Worm (Caenorhabditis elegans): Measurements from ENCODE around the gene twk-26.

Gene twk-26

ce11 chrX:3099832-3100231 lies 45.2 kb upstream of the twk-26 start, which contains the start of gene sec-3 (continued):
- TF ChIP-seq ceh-28 (tag; optimal IDR thresholded peaks at IDR 0.05): peak; percentile 66
- peak; percentile 92 for TF ChIP-seq nhr-23 (tag; optimal IDR thresholded peaks at IDR 0.05)
- no peak for TF ChIP-seq elt-3 (tag; optimal IDR thresholded peaks at IDR 0.05)
- peak; percentile 81 for TF ChIP-seq elt-2 (tag; optimal IDR thresholded peaks at IDR 0.05)
- TF ChIP-seq ztf-4 (tag; optimal IDR thresholded peaks at IDR 0.05): peak; percentile 70
- TF ChIP-seq zag-1 (tag; optimal IDR thresholded peaks at IDR 0.05): no peak
- TF ChIP-seq hmg-11 (tag; optimal IDR thresholded peaks at IDR 0.05): peak; percentile 89
- TF ChIP-seq ceh-82 (tag; optimal IDR thresholded peaks at IDR 0.05): peak; percentile 39
- TF ChIP-seq lin-39 (tag; optimal IDR thresholded peaks at IDR 0.05): peak; percentile 83
- peak; percentile 88 for TF ChIP-seq snpc-4 (tag; optimal IDR thresholded peaks at IDR 0.05)

ce11 chrX:3094304-3094703 lies 39.7 kb upstream of the twk-26 start, which contains the start of gene wrt-2:
TSS of gene wrt-2 (minus strand) at chrX:3094349.
- no peak for TF ChIP-seq skn-1 (tag; optimal IDR thresholded peaks at IDR 0.05)

- TF ChIP-seq egl-5 (tag; optimal IDR thresholded peaks at IDR 0.05) (no peak), pha-4 (tag; optimal IDR thresholded peaks at IDR 0.05) (no peak), fkh-2 (tag; optimal IDR thresholded peaks at IDR 0.05) (no peak), hmg-11 (tag; optimal IDR thresholded peaks at IDR 0.05) (no peak), nfya-1 (tag; optimal IDR thresholded peaks at IDR 0.05; ENCODE audit: insufficient read depth) (no peak), sea-2 (GFP tag; optimal IDR thresholded peaks at IDR 0.05) (no peak), daf-12 (tag; optimal IDR thresholded peaks at IDR 0.05) (no peak), ama-1 (optimal IDR thresholded peaks at IDR 0.05) (peak; percentile 84), nhr-23 (tag; optimal IDR thresholded peaks at IDR 0.05) (no peak), nhr-77 (tag; optimal IDR thresholded peaks at IDR 0.05) (no peak), ZK546.5 (tag; optimal IDR thresholded peaks at IDR 0.05) (no peak), aly-2 (tag; optimal IDR thresholded peaks at IDR 0.05) (no peak), egl-27 (tag; optimal IDR thresholded peaks at IDR 0.05) (no peak), lin-39 (tag; optimal IDR thresholded peaks at IDR 0.05) (no peak), elt-3 (tag; optimal IDR thresholded peaks at IDR 0.05) (peak in 1 of 3 experiments; percentile 20), elt-2 (tag; optimal IDR thresholded peaks at IDR 0.05) (no peak), tbx-2 (tag; optimal IDR thresholded peaks at IDR 0.05) (no peak)
Measured at ce11 chrX:3092460-3092859, 37.8 kb upstream of the twk-26 start.

ce11 chrX:3091119-3091746 lies 36.6 kb upstream of the twk-26 start:
- TF ChIP-seq pqm-1 (tag; optimal IDR thresholded peaks at IDR 0.05) (no peak), nhr-11 (tag; optimal IDR thresholded peaks at IDR 0.05) (no peak), ama-1 (optimal IDR thresholded peaks at IDR 0.05) (peak; percentile 33), hmg-11 (tag; optimal IDR thresholded peaks at IDR 0.05) (no peak)

- TF ChIP-seq jun-1 (tag; optimal IDR thresholded peaks at IDR 0.05) (peak; percentile 16), lsy-12 (tag; optimal IDR thresholded peaks at IDR 0.05) (no peak), lin-39 (tag; optimal IDR thresholded peaks at IDR 0.05) (peak; percentile 93), nhr-25 (tag; optimal IDR thresholded peaks at IDR 0.05) (no peak), ceh-16 (tag; optimal IDR thresholded peaks at IDR 0.05) (no peak), ceh-9 (tag; optimal IDR thresholded peaks at IDR 0.05) (no peak), skn-1 (tag; optimal IDR thresholded peaks at IDR 0.05) (no peak), egl-27 (tag; optimal IDR thresholded peaks at IDR 0.05) (no peak), ztf-4 (tag; optimal IDR thresholded peaks at IDR 0.05) (no peak), sea-2 (GFP tag; optimal IDR thresholded peaks at IDR 0.05) (no peak), ceh-82 (tag; optimal IDR thresholded peaks at IDR 0.05) (no peak), nhr-77 (tag; optimal IDR thresholded peaks at IDR 0.05) (no peak), fkh-10 (GFP tag; optimal IDR thresholded peaks at IDR 0.05) (no peak), elt-2 (tag; optimal IDR thresholded peaks at IDR 0.05) (peak; percentile 93), aly-2 (tag; optimal IDR thresholded peaks at IDR 0.05) (no peak), mml-1 (tag; optimal IDR thresholded peaks at IDR 0.05) (peak; percentile 44), ztf-11 (tag; optimal IDR thresholded peaks at IDR 0.05) (no peak), nhr-11 (tag; optimal IDR thresholded peaks at IDR 0.05) (no peak), nfya-1 (tag; optimal IDR thresholded peaks at IDR 0.05; ENCODE audit: insufficient read depth) (peak; percentile 43), daf-12 (tag; optimal IDR thresholded peaks at IDR 0.05) (no peak), unc-62 (GFP tag; optimal IDR thresholded peaks at IDR 0.05) (no peak), nhr-67 (tag; optimal IDR thresholded peaks at IDR 0.05) (no peak), eor-1 (tag; optimal IDR thresholded peaks at IDR 0.05) (no peak), fkh-2 (tag; optimal IDR thresholded peaks at IDR 0.05) (no peak), nhr-76 (tag; optimal IDR thresholded peaks at IDR 0.05) (no peak), fos-1 (tag; optimal IDR thresholded peaks at IDR 0.05) (no peak), pha-4 (tag; optimal IDR thresholded peaks at IDR 0.05) (peak; percentile 45), egl-5 (tag; optimal IDR thresholded peaks at IDR 0.05) (no peak), unc-39 (tag; optimal IDR thresholded peaks at IDR 0.05) (no peak), nhr-28 (tag; optimal IDR thresholded peaks at IDR 0.05) (no peak), elt-1 (tag; optimal IDR thresholded peaks at IDR 0.05) (no peak), nhr-237 (tag; optimal IDR thresholded peaks at IDR 0.05) (no peak), nhr-23 (tag; optimal IDR thresholded peaks at IDR 0.05) (no peak)
Measured at ce11 chrX:3089894-3090414, 35.3 kb upstream of the twk-26 start.

All from whole organism, L3 larva.